Worm (Caenorhabditis elegans): ENCODE measurements around the gene F53A2.11.

ce11 chrIII:13276958-13277357 lies 45.5 kb downstream of the F53A2.11 start, which contains the start of gene unc-64:
- no peak for TF ChIP-seq ceh-36 (tag; optimal IDR thresholded peaks at IDR 0.05)
- TF ChIP-seq ets-7 (tag; optimal IDR thresholded peaks at IDR 0.05): no peak
- TF ChIP-seq sea-1 (GFP tag; conservative IDR thresholded peaks at IDR 0.05): no peak
- no peak for TF ChIP-seq pes-1 (GFP tag; IDR thresholded peaks at IDR 0.05)
- TF ChIP-seq ama-1 (optimal IDR thresholded peaks at IDR 0.05): no peak
- TF ChIP-seq B0310.2 (tag; optimal IDR thresholded peaks at IDR 0.05): no peak
- TF ChIP-seq flt-1 (GFP tag; IDR thresholded peaks at IDR 0.05): no peak
- TF ChIP-seq F13C5.2 (tag; optimal IDR thresholded peaks at IDR 0.05): no peak
- no peak for TF ChIP-seq hnd-1 (tag; optimal IDR thresholded peaks at IDR 0.05)
- TF ChIP-seq aly-1 (tag; optimal IDR thresholded peaks at IDR 0.05): no peak
- TF ChIP-seq scrt-1 (GFP tag; IDR thresholded peaks at IDR 0.05): no peak
- TF ChIP-seq tbx-11 (GFP tag; IDR thresholded peaks at IDR 0.05): no peak
- TF ChIP-seq ceh-13 (GFP tag; optimal IDR thresholded peaks at IDR 0.05): no peak
- TF ChIP-seq hmbx-1 (tag; optimal IDR thresholded peaks at IDR 0.05): no peak
